Worm (Caenorhabditis elegans) whole organism, L4 larva: ENCODE results near the gene C16C8.5.

Source experiments
- F37D6.2 ChIP-seq: sonication (generic microtip); optimal IDR thresholded peaks from 2 replicates; lab custom pipeline; 2016; ENCODE audit warnings: mild to moderate bottlenecking, missing genetic modification characterization, missing compliant biosample characterization
- F44E2.7 ChIP-seq: fragments of 200-800 bp; sonication (Bioruptor generic); IDR thresholded peaks from 2 replicates; pipeline ENCODE4 v2.1.2; 2022; ENCODE audit warnings: missing genetic modification characterization, missing compliant biosample characterization
- T20F7.1 ChIP-seq: fragments of 200-800 bp; sonication (Bioruptor generic); optimal IDR thresholded peaks from 2 replicates; lab custom pipeline; 2018; ENCODE audit warnings: mild to moderate bottlenecking, missing genetic modification characterization, missing compliant biosample characterization
- Y48G9A.11 ChIP-seq: fragments of 200-800 bp; sonication (Bioruptor generic); IDR thresholded peaks from 2 replicates; pipeline ENCODE4 v1.3.6; 2022; ENCODE audit warnings: missing genetic modification reagents, missing genetic modification characterization, missing compliant biosample characterization
- aha-1 ChIP-seq: fragments of 150-350 bp; peaks from one replicate; lab custom pipeline; 2014; ENCODE audit warnings: missing biosample characterization, missing genetic modification characterization
- ama-1 ChIP-seq: fragments of 150-350 bp; optimal IDR thresholded peaks from 2 replicates; lab custom pipeline; 2014; ENCODE audit warnings: inconsistent platforms, mixed read lengths
- arid-1 ChIP-seq: fragments of 200-800 bp; sonication (Bioruptor generic); conservative IDR thresholded peaks from 2 replicates; pipeline ENCODE4 v1.3.6; 2022; ENCODE audit warnings: missing genetic modification reagents, missing genetic modification characterization, missing compliant biosample characterization
- ceh-62 ChIP-seq: sonication (generic microtip); optimal IDR thresholded peaks from 2 replicates; lab custom pipeline; 2017; ENCODE audit warnings: missing biosample characterization, missing genetic modification characterization
- ceh-82 ChIP-seq: sonication (generic microtip); optimal IDR thresholded peaks from 2 replicates; lab custom pipeline; 2017; ENCODE audit warnings: missing biosample characterization, missing genetic modification characterization
- duxl-1 ChIP-seq: sonication (generic microtip); optimal IDR thresholded peaks from 2 replicates; lab custom pipeline; 2016; ENCODE audit warnings: mild to moderate bottlenecking, missing genetic modification characterization, moderate library complexity, missing compliant biosample characterization; ENCODE audit not compliant: poor library complexity
- egl-43 ChIP-seq: fragments of 200-800 bp; sonication (Bioruptor generic); IDR thresholded peaks from 2 replicates; pipeline ENCODE4 v1.3.6; 2022; ENCODE audit warnings: missing genetic modification reagents, missing genetic modification characterization, missing compliant biosample characterization
- fkh-10 ChIP-seq: fragments of 150-350 bp; optimal IDR thresholded peaks from 2 replicates; lab custom pipeline; 2014; ENCODE audit warnings: missing biosample characterization, missing genetic modification reagents, missing genetic modification characterization
- lim-7 ChIP-seq: fragments of 200-800 bp; sonication (Bioruptor generic); IDR thresholded peaks from 2 replicates; pipeline ENCODE4 v1.3.6; 2022; ENCODE audit warnings: missing genetic modification characterization, missing compliant biosample characterization
- madf-9 ChIP-seq: fragments of 200-800 bp; sonication (Bioruptor generic); conservative IDR thresholded peaks from 2 replicates; pipeline ENCODE4 v1.3.6; 2022; ENCODE audit warnings: missing genetic modification reagents, missing genetic modification characterization, missing compliant biosample characterization
- mdl-1 ChIP-seq, 2 experiments: fragments of 150-350 bp in 1 of 2; sonication (generic microtip) in 1 of 2; optimal IDR thresholded peaks; 2 replicates each; lab custom pipeline; 2014 to 2017; ENCODE audit warnings: missing biosample characterization in 2 of 2, missing genetic modification characterization in 2 of 2
- mxl-2 ChIP-seq: fragments of 200-800 bp; sonication (Bioruptor generic); conservative IDR thresholded peaks from 2 replicates; pipeline ENCODE4 v1.3.6; 2022; ENCODE audit warnings: missing genetic modification reagents, missing genetic modification characterization, missing compliant biosample characterization
- mxl-3 ChIP-seq: fragments of 200-800 bp; sonication (Bioruptor generic); optimal IDR thresholded peaks from 2 replicates; lab custom pipeline; 2018; ENCODE audit warnings: mild to moderate bottlenecking, missing genetic modification characterization, missing compliant biosample characterization
- nhr-48 ChIP-seq: sonication (generic microtip); optimal IDR thresholded peaks from 2 replicates; lab custom pipeline; 2016; ENCODE audit warnings: mild to moderate bottlenecking, missing genetic modification characterization, missing compliant biosample characterization
- nhr-76 ChIP-seq: fragments of 150-350 bp; optimal IDR thresholded peaks from 2 replicates; lab custom pipeline; 2014; ENCODE audit warnings: missing biosample characterization, missing genetic modification characterization
- pqm-1 ChIP-seq: sonication (generic microtip); optimal IDR thresholded peaks from 2 replicates; lab custom pipeline; 2017; ENCODE audit warnings: missing biosample characterization, missing genetic modification characterization
- sdz-12 ChIP-seq: fragments of 200-800 bp; sonication (Bioruptor generic); optimal IDR thresholded peaks from 2 replicates; lab custom pipeline; 2018; ENCODE audit warnings: mild to moderate bottlenecking, missing genetic modification characterization, missing compliant biosample characterization
- unc-39 ChIP-seq: sonication (generic microtip); optimal IDR thresholded peaks from 2 replicates; lab custom pipeline; 2017; ENCODE audit warnings: missing biosample characterization, missing genetic modification characterization
- unc-62 ChIP-seq, 3 experiments: fragments of 150-350 bp in 1 of 3; sonication (generic microtip); optimal IDR thresholded peaks in 2 of 3; peaks in 1 of 3; 1 replicate in 1 of 3; 2 replicates in 2 of 3; lab custom pipeline; 2014 to 2017; ENCODE audit warnings: missing biosample characterization in 3 of 3, missing genetic modification characterization in 3 of 3, missing genetic modification reagents in 3 of 3, missing genotype in 1 of 3

Gene C16C8.5

DNA sequence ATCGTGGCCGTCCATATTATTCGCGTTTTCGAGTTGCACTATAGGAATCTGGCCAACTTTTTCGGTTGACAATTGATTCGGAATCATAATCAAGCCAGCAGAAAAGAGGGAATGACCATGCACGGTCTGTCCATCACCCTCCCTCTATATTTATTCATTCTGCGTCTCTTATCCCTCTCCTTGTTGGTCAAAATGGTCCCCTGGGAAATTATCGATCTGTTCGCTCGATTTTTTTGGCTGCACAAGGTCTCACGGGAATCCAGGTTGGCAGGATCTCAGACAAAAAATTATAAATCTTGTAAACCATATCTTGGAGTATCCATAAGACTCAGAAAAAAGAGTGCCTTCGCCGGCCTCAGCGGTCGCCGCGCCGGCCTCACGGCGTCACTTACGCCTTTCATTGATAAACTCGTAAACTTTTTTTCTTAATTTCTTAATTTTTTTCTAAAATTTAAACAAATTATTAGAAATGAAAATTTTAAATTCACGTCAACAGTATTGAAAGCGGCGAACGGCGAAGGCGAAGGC, 30.7 kb downstream of the C16C8.5 start, which contains the start of the genes F18A12.7 and F18A12.2:
Gene F18A12.7, minus strand, starts transcription at position 101 of the 528 bp plus-strand sequence.
Gene F18A12.2, plus strand, starts transcription at position 478 of the 528 bp plus-strand sequence.
- TF ChIP-seq lim-7 (GFP tag; lab: Robert Waterston, UW), result no peak
- no peak for TF ChIP-seq T20F7.1
- no peak for TF ChIP-seq Y48G9A.11 (GFP tag; lab: Robert Waterston, UW)
- no peak for TF ChIP-seq duxl-1 (tag; lab: Kevin White, UChicago)
- TF ChIP-seq F37D6.2 (tag; lab: Kevin White, UChicago), result no peak
- no peak for TF ChIP-seq ceh-82
- TF ChIP-seq ama-1, result no peak
- TF ChIP-seq fkh-10, result no peak
- no peak for TF ChIP-seq mxl-3 (GFP tag; lab: Kevin White, UChicago)
- TF ChIP-seq madf-9, result no peak
- TF ChIP-seq sdz-12 (GFP tag; lab: Kevin White, UChicago), result no peak

ce11 chrII:3403535-3403934, 41.6 kb downstream of the C16C8.5 start, which contains the start of gene nep-8:
Gene nep-8 (plus strand): TSS chrII:3403835.
- TF ChIP-seq nhr-76 (tag; lab: Kevin White, UChicago), result no peak
- TF ChIP-seq arid-1 (GFP tag; lab: Robert Waterston, UW), result no peak
- TF ChIP-seq unc-39 (tag; lab: Kevin White, UChicago), result no peak
- no peak for TF ChIP-seq F44E2.7
- TF ChIP-seq mxl-2, result no peak
- no peak for TF ChIP-seq pqm-1 (tag; lab: Kevin White, UChicago)
- TF ChIP-seq mdl-1 (tag; optimal IDR thresholded peaks at IDR 0.05; lab: Kevin White, UChicago), result no peak
- no peak for TF ChIP-seq egl-43 (GFP tag; lab: Robert Waterston, UW)

- no peak for TF ChIP-seq lim-7 (GFP tag; lab: Robert Waterston, UW)
- TF ChIP-seq ama-1, result no peak
Observed at ce11 chrII:3402854-3403253, 42.3 kb downstream of the C16C8.5 start, which contains the start of gene nep-10. Gene nep-10 (minus strand): TSS chrII:3402954.

ce11 chrII:3399212-3399611, 46.0 kb downstream of the C16C8.5 start, which contains the start of gene nep-9:
Gene nep-9 (minus strand): TSS chrII:3399312.
- TF ChIP-seq aha-1 (tag; lab: Kevin White, UChicago) (peak; percentile 24), nhr-48 (tag; lab: Kevin White, UChicago) (no peak), F37D6.2 (tag; lab: Kevin White, UChicago) (no peak), ceh-62 (tag; lab: Kevin White, UChicago) (no peak)

DNA sequence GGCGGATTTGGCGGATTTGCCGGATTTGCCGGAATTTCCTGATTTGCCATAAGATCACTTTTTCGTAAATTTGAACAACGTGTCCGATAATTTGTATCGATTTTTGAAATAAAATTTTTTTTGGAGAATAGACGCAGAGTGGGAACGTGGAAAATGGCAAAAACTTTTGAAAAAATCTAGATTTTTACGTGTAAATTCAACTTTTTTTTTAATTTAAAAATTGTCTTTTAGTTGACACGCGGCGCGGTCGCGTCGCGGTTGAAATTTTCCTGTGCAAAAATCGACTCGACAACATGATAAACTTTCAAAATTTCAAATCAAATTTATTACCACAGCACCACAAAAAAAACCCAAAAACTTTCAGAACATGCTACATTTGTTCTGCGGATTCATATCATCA, 49.7 kb downstream of the C16C8.5 start, which contains the start of gene nep-20:
Gene nep-20, minus strand, starts transcription at position 101 of the 400 bp plus-strand sequence.
- TF ChIP-seq unc-62 (GFP tag; optimal IDR thresholded peaks at IDR 0.05 in 1 of 2; lab: Kevin White, UChicago), result peak in 1 of 2 experiments; percentile 15
- TF ChIP-seq unc-62 (tag; optimal IDR thresholded peaks at IDR 0.05; lab: Kevin White, UChicago), result no peak
- TF ChIP-seq F44E2.7, result no peak
